Fruit fly (Drosophila melanogaster) whole organism: Measurements from ENCODE around the gene MED30.
A peak's percentile ranks its signal among the peaks of the same experiment; 100 is the strongest.

Experiments
- CG8478 ChIP-seq: fragments of >200 bp; optimal IDR thresholded peaks from 2 replicates; lab custom pipeline; 2018; ENCODE audit warnings: inconsistent platforms
- Dll ChIP-seq: fragments of >200 bp; optimal IDR thresholded peaks from 2 replicates; lab custom pipeline; 2017
- EcR ChIP-seq, 2 experiments: fragments of >200 bp; optimal IDR thresholded peaks; 2 replicates each; lab custom pipeline; 2017; ENCODE audit warnings: missing biosample characterization in 2 of 2, missing genetic modification characterization in 2 of 2, missing genetic modification reagents in 2 of 2
- pan ChIP-seq: fragments of >200 bp; optimal IDR thresholded peaks from 2 replicates; lab custom pipeline; 2017
- psq ChIP-seq: fragments of >200 bp; optimal IDR thresholded peaks from 2 replicates; lab custom pipeline; 2017
- usp ChIP-seq: fragments of >200 bp; optimal IDR thresholded peaks from 2 replicates; lab custom pipeline; 2017; ENCODE audit warnings: missing biosample characterization, missing genetic modification characterization, mixed read lengths

Gene MED30

DNA sequence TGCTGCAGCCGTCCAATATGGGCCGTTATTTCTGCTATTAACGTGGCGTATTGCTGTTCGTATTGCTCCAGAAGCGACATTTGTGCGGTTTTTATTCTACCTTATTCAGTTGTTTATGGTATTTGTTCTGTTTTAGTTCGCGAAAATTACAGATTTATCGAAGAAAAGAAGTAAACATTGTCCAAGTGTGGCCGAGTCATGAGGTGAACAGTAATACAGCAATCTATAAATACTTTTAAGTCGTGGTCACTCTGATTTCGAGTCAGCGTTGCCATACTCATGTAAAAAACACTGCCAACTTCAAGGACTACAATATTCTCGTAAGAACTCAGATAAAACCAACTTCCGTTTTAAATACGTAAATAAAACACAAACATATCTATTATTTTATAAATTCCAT, 38.8 kb upstream of the MED30 start, which contains the start of gene Vti1a:
Vti1a (minus strand) TSS at position 221 of the 400 bp plus-strand sequence.
- TF ChIP-seq psq (lab: Kevin White, UChicago) (no peak), EcR (GFP tag; optimal IDR thresholded peaks at IDR 0.05; lab: Kevin White, UChicago) (no peak), Dll (lab: Kevin White, UChicago) (no peak), usp (GFP tag; lab: Kevin White, UChicago) (no peak), CG8478 (lab: Kevin White, UChicago) (no peak), pan (lab: Kevin White, UChicago) (no peak)

dm6 chr3L:690031-690686, 36.3 kb upstream of the MED30 start, which contains the start of the genes CG32483 and RabX6:
TSS of gene CG32483 (minus strand) at chr3L:690081.
TSS of gene RabX6 (plus strand) at chr3L:690517.
- no peak for TF ChIP-seq CG8478 (lab: Kevin White, UChicago)
- no peak for TF ChIP-seq usp (GFP tag; lab: Kevin White, UChicago)
- no peak for TF ChIP-seq pan (lab: Kevin White, UChicago)
- no peak for TF ChIP-seq psq (lab: Kevin White, UChicago)
- no peak for TF ChIP-seq EcR (GFP tag; optimal IDR thresholded peaks at IDR 0.05; lab: Kevin White, UChicago)
- no peak for TF ChIP-seq Dll (lab: Kevin White, UChicago)

dm6 chr3L:687858-688257, 34.0 kb upstream of the MED30 start, which contains the start of gene hiro:
TSS of gene hiro (minus strand) at chr3L:687958.
- no peak for TF ChIP-seq EcR (GFP tag; optimal IDR thresholded peaks at IDR 0.05; lab: Kevin White, UChicago)
- no peak for TF ChIP-seq Dll (lab: Kevin White, UChicago)
- TF ChIP-seq pan (lab: Kevin White, UChicago) = no peak
- TF ChIP-seq psq (lab: Kevin White, UChicago) = no peak
- TF ChIP-seq usp (GFP tag; lab: Kevin White, UChicago) = no peak
- no peak for TF ChIP-seq CG8478 (lab: Kevin White, UChicago)

- TF ChIP-seq usp (GFP tag; lab: Kevin White, UChicago) (no peak), pan (lab: Kevin White, UChicago) (no peak), CG8478 (lab: Kevin White, UChicago) (no peak), Dll (lab: Kevin White, UChicago) (peak; percentile 26), psq (lab: Kevin White, UChicago) (no peak), EcR (GFP tag; optimal IDR thresholded peaks at IDR 0.05; lab: Kevin White, UChicago) (no peak)
These were observed 31.5 kb upstream of the MED30 start, which contains the start of gene ebd1 for dm6 chr3L:685441-685804. TSS of gene ebd1 (minus strand) at chr3L:685549.

DNA sequence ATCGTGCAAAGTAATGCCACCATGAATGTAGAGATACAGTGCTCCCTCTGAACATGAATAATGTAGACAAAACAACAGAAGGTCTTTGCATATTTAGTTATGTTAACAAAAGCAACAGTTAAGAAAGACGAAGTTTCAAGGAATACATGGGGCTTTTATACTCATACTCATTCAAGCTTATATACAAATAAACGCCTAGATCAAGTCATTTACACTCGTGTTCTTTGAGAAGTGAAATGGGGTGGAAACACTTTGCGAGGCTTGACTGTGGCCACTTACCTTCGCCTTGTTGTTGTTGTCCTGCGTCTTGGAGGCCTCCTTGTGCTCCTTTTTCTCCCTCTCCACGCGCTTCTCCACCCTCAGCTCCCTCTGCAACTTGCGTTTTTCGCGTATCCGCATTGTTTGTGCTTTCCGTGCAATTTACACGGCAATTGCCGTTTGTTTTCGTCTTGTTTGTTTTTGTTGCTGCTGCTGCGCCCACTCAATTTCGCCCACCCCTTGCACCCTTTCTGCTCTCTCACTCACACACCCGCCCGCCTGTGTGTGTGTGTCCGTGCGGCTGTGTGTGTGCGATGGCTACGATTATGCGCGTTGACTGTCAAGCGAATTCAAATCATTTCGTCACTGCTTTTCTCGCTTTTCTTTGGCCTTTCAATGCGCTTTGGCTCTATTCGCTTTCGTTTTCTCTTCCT, 31.0 kb upstream of the MED30 start:
- TF ChIP-seq pan (lab: Kevin White, UChicago) = no peak
- no peak for TF ChIP-seq CG8478 (lab: Kevin White, UChicago)
- TF ChIP-seq Dll (lab: Kevin White, UChicago) = no peak

DNA sequence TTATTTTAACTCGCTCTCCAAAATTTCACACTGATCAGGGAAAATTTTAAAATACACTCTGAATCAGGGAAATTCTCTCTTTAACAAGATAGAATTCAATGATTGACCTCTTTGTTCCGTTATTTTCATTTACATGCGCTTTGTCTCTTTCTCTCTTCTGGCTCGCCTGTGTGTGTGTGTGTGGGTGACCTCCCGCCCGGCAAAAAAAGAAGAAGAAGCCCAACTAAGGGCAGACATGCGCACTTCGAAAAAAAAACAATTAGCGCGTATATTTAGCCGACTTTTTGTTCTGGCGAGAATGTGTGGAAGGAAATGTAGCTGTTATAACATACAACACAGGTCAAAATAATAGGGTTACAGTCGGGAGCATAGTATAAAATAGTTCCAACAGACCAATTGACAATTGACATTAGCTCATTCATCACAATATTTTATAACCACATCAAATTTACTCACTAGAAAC, 28.6 kb upstream of the MED30 start, which contains the start of gene CG3386:
CG3386 (minus strand) TSS at position 51 of the 463 bp plus-strand sequence.
- no peak for TF ChIP-seq usp (GFP tag; lab: Kevin White, UChicago)
- no peak for TF ChIP-seq pan (lab: Kevin White, UChicago)
- TF ChIP-seq psq (lab: Kevin White, UChicago) = no peak
- TF ChIP-seq Dll (lab: Kevin White, UChicago) = no peak
- no peak for TF ChIP-seq CG8478 (lab: Kevin White, UChicago)
- TF ChIP-seq EcR (GFP tag; optimal IDR thresholded peaks at IDR 0.05; lab: Kevin White, UChicago) = no peak

DNA sequence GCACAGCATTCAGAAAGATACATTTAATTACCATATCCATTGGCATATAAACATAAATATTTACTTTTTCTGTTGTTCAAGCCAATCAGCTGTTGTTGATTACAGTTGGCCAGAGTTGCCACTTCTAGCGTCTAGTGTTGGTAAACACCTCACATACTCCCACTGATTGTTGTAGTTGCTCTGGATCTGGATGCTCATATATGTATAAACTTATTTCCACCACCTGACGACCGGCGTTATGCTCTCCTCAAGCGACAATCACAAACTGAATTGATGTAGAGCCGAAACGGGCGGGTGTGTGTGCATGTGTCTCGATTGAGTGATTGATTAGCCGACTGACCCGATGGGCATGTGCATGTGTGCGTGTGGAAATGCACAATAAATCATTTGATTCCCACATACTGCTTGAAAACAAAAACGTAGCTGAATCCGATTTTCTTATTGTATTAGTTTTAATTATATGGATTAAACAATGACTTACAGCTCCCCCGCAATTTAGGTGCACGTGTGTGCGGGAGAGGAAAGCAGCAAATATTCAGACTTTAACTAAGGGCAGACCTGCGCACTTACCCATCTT, 28.0 kb upstream of the MED30 start:
- no peak for TF ChIP-seq usp (GFP tag; lab: Kevin White, UChicago)
- TF ChIP-seq CG8478 (lab: Kevin White, UChicago) = no peak
- TF ChIP-seq pan (lab: Kevin White, UChicago) = no peak
- TF ChIP-seq psq (lab: Kevin White, UChicago) = no peak
- TF ChIP-seq EcR (GFP tag; optimal IDR thresholded peaks at IDR 0.05; lab: Kevin White, UChicago) = no peak
- no peak for TF ChIP-seq Dll (lab: Kevin White, UChicago)

DNA sequence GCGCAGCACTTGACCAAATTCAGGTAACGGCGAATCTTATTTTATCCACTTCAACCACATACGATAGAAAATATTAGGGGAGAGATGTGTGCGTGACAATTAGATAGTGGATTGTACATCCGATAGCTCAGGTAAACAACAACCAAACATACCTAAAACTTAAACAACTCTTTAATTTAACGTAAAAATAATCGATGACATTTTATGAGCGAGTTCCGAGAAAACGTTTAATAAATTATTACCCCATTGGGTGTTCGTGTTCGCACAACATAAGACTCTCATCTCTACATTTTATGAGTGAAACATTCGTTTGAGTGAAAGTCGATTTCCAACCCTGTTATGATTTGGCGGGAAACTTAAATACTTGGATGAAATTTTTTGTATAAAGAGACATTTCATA, 26.4 kb upstream of the MED30 start, which contains the start of gene CG17129:
CG17129 (minus strand) TSS at position 69 of the 400 bp plus-strand sequence.
- TF ChIP-seq CG8478 (lab: Kevin White, UChicago) = no peak

- TF ChIP-seq EcR (GFP tag; optimal IDR thresholded peaks at IDR 0.05; lab: Kevin White, UChicago) = no peak
- TF ChIP-seq pan (lab: Kevin White, UChicago) = no peak
- no peak for TF ChIP-seq CG8478 (lab: Kevin White, UChicago)
These were observed 22.0 kb upstream of the MED30 start for dm6 chr3L:675856-676255.

- TF ChIP-seq usp (GFP tag; lab: Kevin White, UChicago) (no peak), pan (lab: Kevin White, UChicago) (no peak), CG8478 (lab: Kevin White, UChicago) (no peak), EcR (GFP tag; optimal IDR thresholded peaks at IDR 0.05; lab: Kevin White, UChicago) (no peak), psq (lab: Kevin White, UChicago) (no peak), Dll (lab: Kevin White, UChicago) (no peak)
These were observed 19.4 kb upstream of the MED30 start for dm6 chr3L:673324-673723.

- TF ChIP-seq usp (GFP tag; lab: Kevin White, UChicago) = no peak
- TF ChIP-seq pan (lab: Kevin White, UChicago) = no peak
- TF ChIP-seq psq (lab: Kevin White, UChicago) = no peak
These were observed 12.7 kb upstream of the MED30 start for dm6 chr3L:666544-666943.
